Fruit fly (Drosophila melanogaster) whole organism, embryonic: ENCODE results near the gene Jarid2.

ENCODE experiments used
- Atf-2 ChIP-seq: fragments of 200-800 bp; sonication (Bioruptor generic); optimal IDR thresholded peaks from 2 replicates; lab custom pipeline; 2016; ENCODE audit warnings: missing biosample characterization, missing genetic modification characterization
- CG10959 ChIP-seq: fragments of 200-800 bp; sonication (Bioruptor generic); IDR thresholded peaks from 2 replicates; pipeline ENCODE4 v1.3.6; 2022; ENCODE audit warnings: missing biosample characterization, missing genetic modification characterization
- CG11247 ChIP-seq: fragments of 200-800 bp; sonication (Bioruptor generic); IDR thresholded peaks from 2 replicates; pipeline ENCODE4 v1.3.6; 2022; ENCODE audit warnings: missing biosample characterization, missing genetic modification characterization
- CG11723 ChIP-seq: fragments of 200-800 bp; sonication (Bioruptor generic); optimal IDR thresholded peaks from 2 replicates; lab custom pipeline; 2017; ENCODE audit warnings: missing biosample characterization, mild to moderate bottlenecking, missing genetic modification characterization
- CG1529 ChIP-seq: fragments of 200-800 bp; sonication (Bioruptor generic); optimal IDR thresholded peaks from 3 replicates; lab custom pipeline; 2018; ENCODE audit warnings: missing biosample characterization, missing genetic modification characterization
- CG15514 ChIP-seq: fragments of 200-800 bp; sonication (Bioruptor generic); optimal IDR thresholded peaks from 3 replicates; lab custom pipeline; 2017; ENCODE audit warnings: missing biosample characterization, missing genetic modification characterization, mild to moderate bottlenecking, moderate library complexity, missing genetic modification reagents
- CG15696 ChIP-seq: fragments of 200-800 bp; sonication (Bioruptor generic); optimal IDR thresholded peaks from 2 replicates; lab custom pipeline; 2019; ENCODE audit warnings: missing biosample characterization, mild to moderate bottlenecking, missing genetic modification characterization, moderate library complexity
- CG17612 ChIP-seq: fragments of 200-800 bp; sonication (Bioruptor generic); IDR thresholded peaks from 2 replicates; pipeline ENCODE4 v1.3.6; 2022; ENCODE audit warnings: missing biosample characterization, missing genetic modification characterization
- CG4282 ChIP-seq: fragments of 200-800 bp; sonication (Bioruptor generic); optimal IDR thresholded peaks from 2 replicates; lab custom pipeline; 2016; ENCODE audit warnings: missing biosample characterization, missing genetic modification characterization
- CG4707 ChIP-seq: fragments of 200-800 bp; sonication (Bioruptor generic); optimal IDR thresholded peaks from 2 replicates; lab custom pipeline; 2018; ENCODE audit warnings: missing biosample characterization, mild to moderate bottlenecking, missing genetic modification characterization, moderate library complexity
- CG6689 ChIP-seq: fragments of 200-800 bp; sonication (Bioruptor generic); IDR thresholded peaks from 2 replicates; pipeline ENCODE4 v1.3.6; 2022; ENCODE audit warnings: missing biosample characterization, missing genetic modification characterization
- CG6765 ChIP-seq: fragments of 200-800 bp; sonication (Bioruptor generic); optimal IDR thresholded peaks from 3 replicates; lab custom pipeline; 2017; ENCODE audit warnings: missing biosample characterization, mild to moderate bottlenecking, missing genetic modification characterization
- CG6854 ChIP-seq: fragments of 200-800 bp; sonication (Bioruptor generic); optimal IDR thresholded peaks from 3 replicates; lab custom pipeline; 2017; ENCODE audit warnings: missing biosample characterization, mild to moderate bottlenecking, missing genetic modification characterization
- CG8290 ChIP-seq, 3 experiments: fragments of 200-800 bp; sonication (Bioruptor generic); optimal IDR thresholded peaks; 2 replicates each; lab custom pipeline; 2016 to 2019; ENCODE audit warnings: missing biosample characterization in 3 of 3, missing genetic modification characterization in 3 of 3, mild to moderate bottlenecking in 2 of 3, moderate library complexity in 1 of 3
- CG8924 ChIP-seq: fragments of 200-800 bp; optimal IDR thresholded peaks from 3 replicates; lab custom pipeline; 2019; ENCODE audit warnings: missing biosample characterization, mild to moderate bottlenecking, missing genetic modification characterization, moderate library complexity
- CG9727 ChIP-seq: fragments of 200-800 bp; sonication (Bioruptor generic); optimal IDR thresholded peaks from 3 replicates; lab custom pipeline; 2017; ENCODE audit warnings: missing biosample characterization, mild to moderate bottlenecking, missing genetic modification characterization
- CTCF ChIP-seq: fragments of 200-800 bp; sonication (Bioruptor generic); optimal IDR thresholded peaks from 2 replicates; lab custom pipeline; 2017; ENCODE audit warnings: missing biosample characterization, mild to moderate bottlenecking, missing genetic modification characterization, moderate library complexity
- Doc3 ChIP-seq: fragments of 200-800 bp; sonication (Bioruptor generic); IDR thresholded peaks from 3 replicates; pipeline ENCODE4 v1.3.6; 2022; ENCODE audit warnings: missing biosample characterization, missing genetic modification characterization; ENCODE audit not compliant: partially characterized antibody
- Fer2 ChIP-seq: fragments of 200-800 bp; sonication (Bioruptor generic); optimal IDR thresholded peaks from 2 replicates; lab custom pipeline; 2018; ENCODE audit warnings: missing biosample characterization, mild to moderate bottlenecking, missing genetic modification characterization, moderate library complexity
- Fer3 ChIP-seq: fragments of 200-800 bp; sonication (Bioruptor generic); optimal IDR thresholded peaks from 2 replicates; lab custom pipeline; 2018; ENCODE audit warnings: missing biosample characterization, mild to moderate bottlenecking, missing genetic modification characterization, moderate library complexity
- GATAe ChIP-seq: fragments of 200-800 bp; sonication (Bioruptor generic); conservative IDR thresholded peaks from 2 replicates; pipeline ENCODE4 v1.3.6; 2022; ENCODE audit warnings: missing biosample characterization, missing genetic modification characterization
- H15 ChIP-seq: fragments of 200-800 bp; sonication (Bioruptor generic); IDR thresholded peaks from 3 replicates; pipeline ENCODE4 v1.3.6; 2022; ENCODE audit warnings: missing biosample characterization, missing genetic modification characterization
- Mad ChIP-seq: fragments of 200-800 bp; sonication (Bioruptor generic); optimal IDR thresholded peaks from 2 replicates; lab custom pipeline; 2016; ENCODE audit warnings: missing biosample characterization, missing genetic modification characterization
- Nf-YB ChIP-seq: fragments of 200-800 bp; sonication (Bioruptor generic); optimal IDR thresholded peaks from 3 replicates; lab custom pipeline; 2019; ENCODE audit warnings: missing biosample characterization, mild to moderate bottlenecking, missing genetic modification characterization, moderate library complexity
- Nf-YC ChIP-seq: fragments of 200-800 bp; optimal IDR thresholded peaks from 3 replicates; lab custom pipeline; 2019; ENCODE audit warnings: missing biosample characterization, mild to moderate bottlenecking, missing genetic modification characterization, moderate library complexity
- Oaz ChIP-seq: fragments of 200-800 bp; sonication (Bioruptor generic); IDR thresholded peaks from 2 replicates; pipeline ENCODE4 v1.3.6; 2022; ENCODE audit warnings: missing biosample characterization, missing genetic modification characterization
- Rx ChIP-seq: fragments of 200-800 bp; sonication (Bioruptor generic); IDR thresholded peaks from 2 replicates; pipeline ENCODE4 v1.3.6; 2022; ENCODE audit warnings: missing biosample characterization, missing genetic modification characterization
- Spps ChIP-seq: fragments of 200-800 bp; sonication (Bioruptor generic); optimal IDR thresholded peaks from 2 replicates; lab custom pipeline; 2018; ENCODE audit warnings: missing biosample characterization, mild to moderate bottlenecking, missing genetic modification characterization
- abd-A ChIP-seq: fragments of 200-800 bp; sonication (Bioruptor generic); optimal IDR thresholded peaks from 3 replicates; lab custom pipeline; 2019; ENCODE audit warnings: missing biosample characterization, mild to moderate bottlenecking, missing genetic modification characterization, moderate library complexity
- ato ChIP-seq: fragments of 200-800 bp; sonication (Bioruptor generic); IDR thresholded peaks from 2 replicates; pipeline ENCODE4 v1.3.6; 2022; ENCODE audit warnings: missing biosample characterization, missing genetic modification characterization; ENCODE audit not compliant: partially characterized antibody
- bbx ChIP-seq: fragments of 200-800 bp; sonication (Bioruptor generic); IDR thresholded peaks from 2 replicates; pipeline ENCODE4 v1.3.6; 2022; ENCODE audit warnings: missing biosample characterization, missing genetic modification characterization; ENCODE audit not compliant: partially characterized antibody
- crp ChIP-seq, 2 experiments: fragments of 200-800 bp; sonication (Bioruptor generic); optimal IDR thresholded peaks; 2 replicates in 1 of 2; 3 replicates in 1 of 2; lab custom pipeline; 2017; ENCODE audit warnings: missing biosample characterization in 2 of 2, missing genetic modification characterization in 2 of 2, mild to moderate bottlenecking in 1 of 2, moderate library complexity in 1 of 2
- emc ChIP-seq: fragments of 200-800 bp; sonication (Bioruptor generic); optimal IDR thresholded peaks from 2 replicates; lab custom pipeline; 2016; ENCODE audit warnings: missing biosample characterization, missing genetic modification characterization
- eve ChIP-seq, 2 experiments: fragments of >200 bp; optimal IDR thresholded peaks; 2 replicates each; lab custom pipeline; 2017; ENCODE audit warnings: missing biosample characterization in 2 of 2, missing genetic modification characterization in 2 of 2
- gce ChIP-seq: fragments of 200-800 bp; sonication (Bioruptor generic); IDR thresholded peaks from 3 replicates; pipeline ENCODE4 v1.3.6; 2022; ENCODE audit warnings: missing biosample characterization, missing genetic modification characterization
- gem ChIP-seq: fragments of 200-800 bp; sonication (Bioruptor generic); optimal IDR thresholded peaks from 2 replicates; lab custom pipeline; 2019; ENCODE audit warnings: missing biosample characterization, mild to moderate bottlenecking, missing genetic modification characterization, moderate library complexity
- gfzf ChIP-seq: fragments of 200-800 bp; sonication (Bioruptor generic); optimal IDR thresholded peaks from 2 replicates; lab custom pipeline; 2016; ENCODE audit warnings: missing biosample characterization, mild to moderate bottlenecking, missing genetic modification characterization, moderate library complexity
- jumu ChIP-seq: fragments of 200-800 bp; sonication (Bioruptor generic); optimal IDR thresholded peaks from 3 replicates; lab custom pipeline; 2016; ENCODE audit warnings: missing biosample characterization, missing genetic modification characterization
- kah ChIP-seq: fragments of 200-800 bp; sonication (Bioruptor generic); optimal IDR thresholded peaks from 2 replicates; lab custom pipeline; 2018; ENCODE audit warnings: missing biosample characterization, mild to moderate bottlenecking, missing genetic modification characterization
- nerfin-1 ChIP-seq: fragments of 200-800 bp; sonication (Bioruptor generic); optimal IDR thresholded peaks from 3 replicates; lab custom pipeline; 2019; ENCODE audit warnings: missing biosample characterization, mild to moderate bottlenecking, missing genetic modification characterization, moderate library complexity
- pnt ChIP-seq: fragments of 200-800 bp; sonication (Bioruptor generic); optimal IDR thresholded peaks from 3 replicates; lab custom pipeline; 2016; ENCODE audit warnings: missing biosample characterization, missing genetic modification characterization
- psq ChIP-seq: fragments of 200-800 bp; sonication (Bioruptor generic); optimal IDR thresholded peaks from 2 replicates; lab custom pipeline; 2017; ENCODE audit warnings: missing biosample characterization, missing genetic modification characterization
- sc ChIP-seq, 3 experiments: fragments of >200 bp in 2 of 3; fragments of 200-800 bp in 1 of 3; sonication (Bioruptor generic) in 1 of 3; optimal IDR thresholded peaks; 2 replicates in 2 of 3; 3 replicates in 1 of 3; lab custom pipeline; 2017; ENCODE audit warnings: mild to moderate bottlenecking in 1 of 3, missing biosample characterization in 1 of 3, missing genetic modification characterization in 1 of 3, missing genetic modification reagents in 1 of 3
- scrt ChIP-seq: fragments of 200-800 bp; sonication (Bioruptor generic); optimal IDR thresholded peaks from 2 replicates; lab custom pipeline; 2018; ENCODE audit warnings: missing biosample characterization, mild to moderate bottlenecking, missing genetic modification characterization, moderate library complexity
- stwl ChIP-seq: fragments of 200-800 bp; sonication (Bioruptor generic); optimal IDR thresholded peaks from 3 replicates; lab custom pipeline; 2018; ENCODE audit warnings: missing biosample characterization, mild to moderate bottlenecking, missing genetic modification characterization, moderate library complexity
- wdn ChIP-seq: fragments of 200-800 bp; sonication (Bioruptor generic); IDR thresholded peaks from 2 replicates; pipeline ENCODE4 v1.3.6; 2022; ENCODE audit warnings: missing biosample characterization, missing genetic modification characterization
- wor ChIP-seq: fragments of 200-800 bp; sonication (Bioruptor generic); IDR thresholded peaks from 2 replicates; pipeline ENCODE4 v1.3.6; 2022; ENCODE audit warnings: missing biosample characterization, missing genetic modification characterization
- zf30C ChIP-seq: fragments of 200-800 bp; sonication (Bioruptor generic); optimal IDR thresholded peaks from 3 replicates; lab custom pipeline; 2018; ENCODE audit warnings: missing biosample characterization, mild to moderate bottlenecking, missing genetic modification characterization

Gene Jarid2

DNA sequence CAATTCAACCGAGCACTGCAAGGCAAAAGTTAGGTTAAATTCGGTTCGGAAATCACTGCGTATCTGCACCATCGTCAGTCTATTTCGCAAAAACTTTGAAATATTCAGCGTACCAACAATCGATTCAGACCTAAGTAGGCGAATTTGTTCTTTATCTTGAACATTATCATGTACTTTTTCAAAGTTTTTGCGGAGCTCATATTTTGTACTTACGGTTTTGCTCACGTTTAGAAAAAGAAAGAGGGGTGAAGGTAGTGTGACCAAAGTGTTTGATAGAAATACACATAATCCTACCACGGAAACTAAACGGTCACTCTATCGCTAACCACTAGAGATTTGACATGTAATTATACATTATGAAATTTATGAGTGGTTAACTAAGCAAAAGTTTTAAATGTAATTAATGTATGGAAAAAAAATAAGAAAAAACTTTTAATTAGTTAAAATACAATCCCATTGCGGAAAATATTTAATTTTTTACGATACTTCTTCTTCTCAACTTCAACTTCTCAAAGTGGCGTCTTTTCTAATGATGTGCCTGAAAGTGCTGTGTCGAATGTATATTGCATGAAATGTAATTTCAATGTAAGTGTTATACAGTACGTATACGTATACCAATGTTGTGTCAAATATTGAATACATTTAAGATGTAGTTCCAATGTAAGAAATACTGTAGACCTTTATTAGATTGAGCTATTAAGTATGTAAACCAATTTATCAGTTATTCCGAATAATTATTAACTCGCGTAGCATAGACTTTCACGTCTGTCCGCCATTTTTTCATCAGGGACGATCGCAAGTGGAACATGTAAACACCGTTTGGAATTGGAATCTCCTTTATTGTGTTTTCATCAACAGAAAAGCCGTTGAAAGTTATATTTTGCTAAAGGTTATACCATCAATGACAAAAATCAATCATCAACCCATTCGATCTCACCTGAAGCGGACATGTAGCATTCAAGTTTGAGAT lies 34.7 kb downstream of the Jarid2 start, which contains the start of gene RpS9 (continued):
- no peak for TF ChIP-seq wdn (GFP tag; lab: Robert Waterston, UW)
- TF ChIP-seq CTCF (GFP tag; lab: Kevin White, UChicago): peak; percentile 81
- peak; percentile 33 for TF ChIP-seq Nf-YB (GFP tag; lab: Kevin White, UChicago)
- TF ChIP-seq CG11723 (GFP tag; lab: Kevin White, UChicago): no peak
- TF ChIP-seq GATAe: no peak
- no peak for TF ChIP-seq Rx (GFP tag; lab: Robert Waterston, UW)
- TF ChIP-seq CG1529 (GFP tag; lab: Kevin White, UChicago): no peak
- TF ChIP-seq psq (GFP tag; lab: Kevin White, UChicago): no peak
- TF ChIP-seq jumu: no peak
- no peak for TF ChIP-seq emc
- TF ChIP-seq CG4707 (GFP tag; lab: Kevin White, UChicago): peak; percentile 9
- TF ChIP-seq CG17612 (GFP tag; lab: Robert Waterston, UW): no peak
- TF ChIP-seq Oaz (GFP tag; lab: Robert Waterston, UW): no peak
- peak; percentile 39 for TF ChIP-seq CG9727 (GFP tag; lab: Kevin White, UChicago)
- no peak for TF ChIP-seq CG11247 (GFP tag; lab: Robert Waterston, UW)
- TF ChIP-seq H15: no peak
- peak; percentile 61 for TF ChIP-seq scrt (GFP tag; lab: Kevin White, UChicago)
- TF ChIP-seq Nf-YC: peak; percentile 24
- peak; percentile 4 for TF ChIP-seq gem (tag; lab: Kevin White, UChicago)
- peak in 1 of 2 experiments; percentile 59 for TF ChIP-seq eve (GFP tag; optimal IDR thresholded peaks at IDR 0.05; lab: Kevin White, UChicago)
- TF ChIP-seq pnt (GFP tag; lab: Kevin White, UChicago): no peak
- no peak for TF ChIP-seq ato (GFP tag; lab: Robert Waterston, UW)
- TF ChIP-seq Doc3 (GFP tag; lab: Robert Waterston, UW): no peak
- no peak for TF ChIP-seq crp (GFP tag; optimal IDR thresholded peaks at IDR 0.05; lab: Kevin White, UChicago)
- no peak for TF ChIP-seq zf30C (GFP tag; lab: Kevin White, UChicago)
- no peak for TF ChIP-seq CG6689 (GFP tag; lab: Robert Waterston, UW)
- TF ChIP-seq stwl (tag; lab: Kevin White, UChicago): peak; percentile 54
- TF ChIP-seq nerfin-1 (tag; lab: Kevin White, UChicago): peak; percentile 52
- TF ChIP-seq gfzf: peak; percentile 90
- TF ChIP-seq sc (optimal IDR thresholded peaks at IDR 0.05; lab: Kevin White, UChicago): no peak
- no peak for TF ChIP-seq sc (GFP tag; optimal IDR thresholded peaks at IDR 0.05; lab: Kevin White, UChicago)
- no peak for TF ChIP-seq CG15696 (tag; lab: Kevin White, UChicago)
- TF ChIP-seq CG10959 (GFP tag; lab: Robert Waterston, UW): no peak
- TF ChIP-seq CG4282 (GFP tag; lab: Kevin White, UChicago): no peak
- TF ChIP-seq CG8290 (GFP tag; optimal IDR thresholded peaks at IDR 0.05; lab: Kevin White, UChicago): peak; percentile 20
- TF ChIP-seq CG8290 (tag; optimal IDR thresholded peaks at IDR 0.05; lab: Kevin White, UChicago): peak in 1 of 2 experiments; percentile 65
- peak; percentile 61 for TF ChIP-seq CG6765 (GFP tag; lab: Kevin White, UChicago)
- no peak for TF ChIP-seq wor (GFP tag; lab: Robert Waterston, UW)
- TF ChIP-seq Fer2: no peak
- no peak for TF ChIP-seq Atf-2 (GFP tag; lab: Kevin White, UChicago)
- TF ChIP-seq abd-A (tag; lab: Kevin White, UChicago): peak; percentile 38
- TF ChIP-seq Fer3 (tag; lab: Kevin White, UChicago): peak; percentile 54
- TF ChIP-seq CG8924: peak; percentile 19
- TF ChIP-seq bbx: peak; percentile 22; the same call in 1 of the 2 replicates
- TF ChIP-seq CG15514: peak; percentile 41
- no peak for TF ChIP-seq kah (GFP tag; lab: Kevin White, UChicago)
- TF ChIP-seq CG6854 (GFP tag; lab: Kevin White, UChicago): no peak
- no peak for TF ChIP-seq Mad
- TF ChIP-seq Spps (tag; lab: Kevin White, UChicago): no peak
- no peak for TF ChIP-seq gce (GFP tag; lab: Robert Waterston, UW)
